Worm (Caenorhabditis elegans): ENCODE measurements around the gene F54F2.14.

Gene F54F2.14

ce11 chrIII:8749487-8749886, 41.9 kb upstream of the F54F2.14 start, which contains the start of gene sma-2 (continued):
- TF ChIP-seq nhr-41 (GFP tag; IDR thresholded peaks at IDR 0.05) (0 out of 2 replicates have a peak, but pooled peaks have one; percentile 44), lim-7 (GFP tag; IDR thresholded peaks at IDR 0.05) (no peak), nhr-102 (tag; optimal IDR thresholded peaks at IDR 0.05) (peak; percentile 53), F26F4.8 (GFP tag; conservative IDR thresholded peaks at IDR 0.05) (no peak), zfp-3 (GFP tag; conservative IDR thresholded peaks at IDR 0.05) (no peak), ceh-62 (tag; optimal IDR thresholded peaks at IDR 0.05) (no peak), lin-39 (tag; optimal IDR thresholded peaks at IDR 0.05) (no peak), T20F7.1 (GFP tag; optimal IDR thresholded peaks at IDR 0.05) (peak; percentile 75), daf-12 (tag; optimal IDR thresholded peaks at IDR 0.05) (no peak), lin-38 (GFP tag; IDR thresholded peaks at IDR 0.05) (peak; percentile 32; the same call in 1 of the 2 replicates), dpl-1 (GFP tag; optimal IDR thresholded peaks at IDR 0.05) (peak; percentile 39), ZK337.2 (GFP tag; IDR thresholded peaks at IDR 0.05) (no peak), ces-1 (GFP tag; optimal IDR thresholded peaks at IDR 0.05) (no peak), mes-2 (tag; optimal IDR thresholded peaks at IDR 0.05; ENCODE audit: poor library complexity, severe bottlenecking) (peak; percentile 73), pqm-1 (tag; optimal IDR thresholded peaks at IDR 0.05) (peak; percentile 39), ctbp-1 (GFP tag; IDR thresholded peaks at IDR 0.05) (no peak), vab-7 (GFP tag; IDR thresholded peaks at IDR 0.05) (no peak), arid-1 (GFP tag; conservative IDR thresholded peaks at IDR 0.05) (no peak), lin-1 (GFP tag; IDR thresholded peaks at IDR 0.05) (peak; percentile 80), Y105C5A.15 (GFP tag; IDR thresholded peaks at IDR 0.05) (no peak), lin-13 (GFP tag; optimal IDR thresholded peaks at IDR 0.05) (peak; percentile 5), Y5F2A.4 (GFP tag; optimal IDR thresholded peaks at IDR 0.05) (no peak)

- TF ChIP-seq ZK546.5 (tag; optimal IDR thresholded peaks at IDR 0.05) (no peak), zfp-2 (tag; optimal IDR thresholded peaks at IDR 0.05) (no peak), zip-2 (tag; optimal IDR thresholded peaks at IDR 0.05) (no peak), unc-39 (tag; optimal IDR thresholded peaks at IDR 0.05) (no peak)
Observed at ce11 chrIII:8750606-8751005, 40.7 kb upstream of the F54F2.14 start, which contains the start of gene ugtp-1. Gene ugtp-1, minus strand, starts transcription at chrIII:8750706.

- TF ChIP-seq F10B5.3 (tag; optimal IDR thresholded peaks at IDR 0.05) (no peak), lsy-2 (tag; optimal IDR thresholded peaks at IDR 0.05) (peak in 1 of 2 experiments; percentile 43), dpl-1 (GFP tag; optimal IDR thresholded peaks at IDR 0.05) (no peak), egl-27 (tag; optimal IDR thresholded peaks at IDR 0.05) (no peak), daf-16 (GFP tag; optimal IDR thresholded peaks at IDR 0.05) (no peak), daf-16 (tag; optimal IDR thresholded peaks at IDR 0.05) (peak; percentile 66), set-16 (GFP tag; IDR thresholded peaks at IDR 0.05) (no peak), dve-1 (tag; optimal IDR thresholded peaks at IDR 0.05; ENCODE audit: insufficient read depth) (peak; percentile 4), tra-1 (GFP tag; IDR thresholded peaks at IDR 0.05) (no peak), skn-1 (tag; optimal IDR thresholded peaks at IDR 0.05) (no peak), mxl-3 (GFP tag; optimal IDR thresholded peaks at IDR 0.05) (no peak), T20F7.1 (GFP tag; optimal IDR thresholded peaks at IDR 0.05) (peak; percentile 92), nhr-6 (tag; optimal IDR thresholded peaks at IDR 0.05) (no peak), R02D3.7 (tag; optimal IDR thresholded peaks at IDR 0.05) (peak; percentile 62), mes-2 (tag; optimal IDR thresholded peaks at IDR 0.05; ENCODE audit: poor library complexity, severe bottlenecking) (peak; percentile 6), nhr-28 (tag; optimal IDR thresholded peaks at IDR 0.05) (peak; percentile 6)
Observed at ce11 chrIII:8754682-8755081, 36.7 kb upstream of the F54F2.14 start, which contains the start of gene tomm-70. Gene tomm-70, minus strand, starts transcription at chrIII:8754750.
